Worm (Caenorhabditis elegans) whole organism, young adult: Measurements from ENCODE around the gene R10E8.8.

Experiments used
- B0336.3 ChIP-seq: fragments of 200-800 bp; sonication (Bioruptor generic); IDR thresholded peaks from 2 replicates; pipeline ENCODE4 v1.3.6; 2022; ENCODE audit warnings: missing genetic modification characterization, missing compliant biosample characterization
- C17E4.6 ChIP-seq: fragments of 200-800 bp; sonication (Bioruptor generic); IDR thresholded peaks from 2 replicates; pipeline ENCODE4 v1.3.6; 2022; ENCODE audit warnings: missing genetic modification reagents, missing genetic modification characterization, missing compliant biosample characterization
- F23B12.7 ChIP-seq: sonication (generic microtip); optimal IDR thresholded peaks from 2 replicates; lab custom pipeline; 2017; ENCODE audit warnings: missing genetic modification characterization, mild to moderate bottlenecking, missing compliant biosample characterization, antibody characterized with exemption, moderate library complexity; ENCODE audit not compliant: insufficient read depth
- F33H1.4 ChIP-seq: fragments of 200-800 bp; sonication (Bioruptor generic); IDR thresholded peaks from 2 replicates; pipeline ENCODE4 v1.3.6; 2022; ENCODE audit warnings: missing genetic modification reagents, missing genetic modification characterization, missing compliant biosample characterization
- F39B2.1 ChIP-seq: fragments of 200-800 bp; sonication (Bioruptor generic); IDR thresholded peaks from 2 replicates; pipeline ENCODE4 v1.3.6; 2022; ENCODE audit warnings: missing genetic modification reagents, missing genetic modification characterization, missing compliant biosample characterization
- F52B5.7 ChIP-seq: sonication (generic microtip); optimal IDR thresholded peaks from 2 replicates; lab custom pipeline; 2016; ENCODE audit warnings: mild to moderate bottlenecking, missing genetic modification characterization, missing compliant biosample characterization
- F55B11.4 ChIP-seq: sonication (generic microtip); optimal IDR thresholded peaks from 2 replicates; lab custom pipeline; 2016; ENCODE audit warnings: missing compliant biosample characterization, missing genetic modification characterization, borderline replicate concordance; ENCODE audit not compliant: insufficient read depth
- F57A8.1 ChIP-seq: fragments of 200-800 bp; sonication (Bioruptor generic); optimal IDR thresholded peaks from 2 replicates; lab custom pipeline; 2018; ENCODE audit warnings: mild to moderate bottlenecking, missing genetic modification characterization, moderate library complexity, missing compliant biosample characterization
- F57C9.4 ChIP-seq: sonication (generic microtip); optimal IDR thresholded peaks from 2 replicates; lab custom pipeline; 2017; ENCODE audit warnings: mild to moderate bottlenecking, missing genetic modification characterization, missing compliant biosample characterization
- T07F8.4 ChIP-seq: sonication (generic microtip); optimal IDR thresholded peaks from 2 replicates; lab custom pipeline; 2016; ENCODE audit warnings: mild to moderate bottlenecking, missing genetic modification characterization, moderate library complexity, missing compliant biosample characterization
- Y67H2A.10 ChIP-seq: fragments of 200-800 bp; sonication (Bioruptor generic); conservative IDR thresholded peaks from 2 replicates; pipeline ENCODE4 v1.3.6; 2022; ENCODE audit warnings: missing genetic modification reagents, missing genetic modification characterization, missing compliant biosample characterization
- Y95B8A.8 ChIP-seq: fragments of 200-800 bp; sonication (Bioruptor generic); IDR thresholded peaks from 2 replicates; pipeline ENCODE4 v1.3.6; 2022; ENCODE audit warnings: missing genetic modification reagents, missing genetic modification characterization, missing compliant biosample characterization
- ZK185.1 ChIP-seq: sonication (generic microtip); optimal IDR thresholded peaks from 2 replicates; lab custom pipeline; 2016; ENCODE audit warnings: mild to moderate bottlenecking, missing genetic modification characterization, missing compliant biosample characterization; ENCODE audit not compliant: poor library complexity, severe bottlenecking
- akir-1 ChIP-seq: fragments of 200-800 bp; sonication (Bioruptor generic); optimal IDR thresholded peaks from 2 replicates; lab custom pipeline; 2018; ENCODE audit warnings: mild to moderate bottlenecking, missing genetic modification characterization, moderate library complexity, missing compliant biosample characterization
- ama-1 ChIP-seq, 3 experiments: fragments of 150-350 bp in 1 of 3; sonication (generic microtip) in 2 of 3; optimal IDR thresholded peaks; 2 replicates each; lab custom pipeline; 2014 to 2018; ENCODE audit warnings: missing biosample characterization in 2 of 3, missing genetic modification characterization in 2 of 3, missing genetic modification reagents in 2 of 3
- aptf-3 ChIP-seq: fragments of 200-800 bp; sonication (Bioruptor generic); IDR thresholded peaks from 2 replicates; pipeline ENCODE4 v1.3.6; 2022; ENCODE audit warnings: missing genetic modification characterization, missing compliant biosample characterization
- athp-1 ChIP-seq: sonication (generic microtip); optimal IDR thresholded peaks from 2 replicates; lab custom pipeline; 2017; ENCODE audit warnings: mild to moderate bottlenecking, missing genetic modification characterization, missing compliant biosample characterization
- attf-6 ChIP-seq: fragments of 200-800 bp; sonication (Bioruptor generic); IDR thresholded peaks from 2 replicates; pipeline ENCODE4 v1.3.6; 2022; ENCODE audit warnings: missing genetic modification reagents, missing genetic modification characterization, missing compliant biosample characterization
- cebp-1 ChIP-seq, 2 experiments: fragments of 200-800 bp in 1 of 2; sonication (Bioruptor generic) in 1 of 2; sonication (generic microtip) in 1 of 2; IDR thresholded peaks in 1 of 2; optimal IDR thresholded peaks in 1 of 2; 2 replicates each; pipeline versions ENCODE4 v1.3.6 to Lab custom; 2017 to 2022; ENCODE audit warnings: missing compliant biosample characterization in 2 of 2, missing genetic modification characterization in 2 of 2, mild to moderate bottlenecking in 1 of 2, missing genetic modification reagents in 1 of 2, moderate library complexity in 1 of 2
- cebp-2 ChIP-seq: fragments of 200-800 bp; sonication (Bioruptor generic); IDR thresholded peaks from 2 replicates; pipeline ENCODE4 v1.3.6; 2022; ENCODE audit warnings: missing genetic modification characterization, missing compliant biosample characterization
- ceh-100 ChIP-seq: fragments of 200-800 bp; sonication (Bioruptor generic); IDR thresholded peaks from 2 replicates; pipeline ENCODE4 v1.3.6; 2022; ENCODE audit warnings: missing genetic modification reagents, missing genetic modification characterization, missing compliant biosample characterization
- die-1 ChIP-seq: sonication (generic microtip); optimal IDR thresholded peaks from 2 replicates; lab custom pipeline; 2016; ENCODE audit warnings: missing genotype, mild to moderate bottlenecking, missing genetic modification characterization, missing compliant biosample characterization
- dox-1 ChIP-seq: fragments of 200-800 bp; sonication (Bioruptor generic); IDR thresholded peaks from 2 replicates; pipeline ENCODE4 v1.3.6; 2022; ENCODE audit warnings: missing genetic modification reagents, missing genetic modification characterization, missing compliant biosample characterization
- efl-1 ChIP-seq: fragments of 150-350 bp; optimal IDR thresholded peaks from 2 replicates; lab custom pipeline; 2014; ENCODE audit warnings: missing biosample characterization, missing genetic modification reagents, missing genetic modification characterization
- ets-4 ChIP-seq: fragments of 200-800 bp; sonication (Bioruptor generic); optimal IDR thresholded peaks from 2 replicates; lab custom pipeline; 2018; ENCODE audit warnings: mild to moderate bottlenecking, missing genetic modification characterization, missing compliant biosample characterization
- hsf-1 ChIP-seq: fragments of 200-800 bp; sonication (Bioruptor generic); IDR thresholded peaks from 2 replicates; pipeline ENCODE4 v1.3.6; 2022; ENCODE audit warnings: missing genetic modification reagents, missing genetic modification characterization, missing compliant biosample characterization
- lag-1 ChIP-seq: fragments of 200-800 bp; sonication (Bioruptor generic); IDR thresholded peaks from 2 replicates; pipeline ENCODE4 v1.3.6; 2022; ENCODE audit warnings: missing genetic modification reagents, missing genetic modification characterization, missing compliant biosample characterization
- lin-54 ChIP-seq: fragments of 200-800 bp; sonication (Bioruptor generic); optimal IDR thresholded peaks from 2 replicates; lab custom pipeline; 2018; ENCODE audit warnings: mild to moderate bottlenecking, missing genetic modification characterization, missing compliant biosample characterization
- lir-1 ChIP-seq: fragments of 200-800 bp; sonication (Bioruptor generic); conservative IDR thresholded peaks from 2 replicates; pipeline ENCODE4 v1.3.6; 2022; ENCODE audit warnings: missing genetic modification reagents, missing genetic modification characterization, missing compliant biosample characterization
- mxl-1 ChIP-seq: sonication (generic microtip); optimal IDR thresholded peaks from 2 replicates; lab custom pipeline; 2016; ENCODE audit warnings: missing genetic modification characterization, missing compliant biosample characterization
- nfya-2 ChIP-seq: fragments of 200-800 bp; sonication (Bioruptor generic); IDR thresholded peaks from 2 replicates; pipeline ENCODE4 v1.3.6; 2022; ENCODE audit warnings: missing genetic modification reagents, missing genetic modification characterization, missing compliant biosample characterization
- nhr-120 ChIP-seq: fragments of 200-800 bp; sonication (Bioruptor generic); IDR thresholded peaks from 2 replicates; pipeline ENCODE4 v1.3.6; 2022; ENCODE audit warnings: missing genetic modification characterization, missing compliant biosample characterization
- pha-4 ChIP-seq: fragments of 150-350 bp; sonication (generic microtip); optimal IDR thresholded peaks from 2 replicates; lab custom pipeline; 2014; ENCODE audit warnings: missing biosample characterization, missing genetic modification reagents, missing genetic modification characterization
- rcor-1 ChIP-seq: fragments of 200-800 bp; sonication (Bioruptor generic); IDR thresholded peaks from 2 replicates; pipeline ENCODE4 v1.3.6; 2022; ENCODE audit warnings: missing genetic modification reagents, missing genetic modification characterization, missing compliant biosample characterization
- snpc-1.3 ChIP-seq: sonication (generic microtip); optimal IDR thresholded peaks from 2 replicates; lab custom pipeline; 2017; ENCODE audit warnings: missing genetic modification characterization, mild to moderate bottlenecking, missing compliant biosample characterization, antibody characterized with exemption, moderate library complexity, missing genotype, missing genetic modification reagents; ENCODE audit not compliant: insufficient read depth
- unc-62 ChIP-seq: fragments of 150-350 bp; optimal IDR thresholded peaks from 2 replicates; lab custom pipeline; 2014; ENCODE audit warnings: missing biosample characterization, missing genetic modification reagents, missing genetic modification characterization
- xnd-1 ChIP-seq: sonication (generic microtip); optimal IDR thresholded peaks from 2 replicates; lab custom pipeline; 2016; ENCODE audit warnings: missing genotype, missing genetic modification reagents, missing genetic modification characterization, missing compliant biosample characterization
- zfh-2 ChIP-seq: fragments of 200-800 bp; sonication (Bioruptor generic); conservative IDR thresholded peaks from 2 replicates; pipeline ENCODE4 v1.3.6; 2022; ENCODE audit warnings: missing genetic modification reagents, missing genetic modification characterization, missing compliant biosample characterization
- zim-3 ChIP-seq: sonication (generic microtip); optimal IDR thresholded peaks from 2 replicates; lab custom pipeline; 2017; ENCODE audit warnings: mild to moderate bottlenecking, missing genetic modification characterization, moderate library complexity, missing compliant biosample characterization
- ztf-6 ChIP-seq: fragments of 200-800 bp; sonication (Bioruptor generic); IDR thresholded peaks from 2 replicates; pipeline ENCODE4 v1.3.6; 2022; ENCODE audit warnings: missing genetic modification reagents, missing genetic modification characterization, missing compliant biosample characterization

The R10E8.8 gene

ce11 chrV:18198421-18198820 is 43.0 kb downstream of the R10E8.8 start, which contains the start of gene F16H6.4:
Gene F16H6.4 (plus strand): TSS chrV:18198721.
- TF ChIP-seq dox-1 (no peak), T07F8.4 (tag; lab: Kevin White, UChicago) (no peak), unc-62 (GFP tag; lab: Kevin White, UChicago) (no peak)

ce11 chrV:18195006-18195405 is 46.5 kb downstream of the R10E8.8 start, which contains the start of gene F16H6.3:
Gene F16H6.3 (plus strand): TSS chrV:18195306.
- TF ChIP-seq F39B2.1: no peak
- TF ChIP-seq die-1: no peak
- no peak for TF ChIP-seq Y67H2A.10 (GFP tag; lab: Robert Waterston, UW)
- TF ChIP-seq efl-1 (GFP tag; lab: Kevin White, UChicago): no peak
- TF ChIP-seq attf-6 (GFP tag; lab: Robert Waterston, UW): no peak
- TF ChIP-seq lir-1 (GFP tag; lab: Robert Waterston, UW): no peak
- no peak for TF ChIP-seq ZK185.1 (tag; lab: Kevin White, UChicago)
- TF ChIP-seq nfya-2 (GFP tag; lab: Robert Waterston, UW): no peak
- no peak for TF ChIP-seq lin-54 (GFP tag; lab: Kevin White, UChicago)
- TF ChIP-seq ztf-6 (GFP tag; lab: Robert Waterston, UW): no peak
- TF ChIP-seq cebp-2: no peak
- no peak for TF ChIP-seq Y95B8A.8 (GFP tag; lab: Robert Waterston, UW)
- no peak for TF ChIP-seq F57C9.4
- no peak for TF ChIP-seq F33H1.4 (GFP tag; lab: Robert Waterston, UW)
- no peak for TF ChIP-seq ets-4
- TF ChIP-seq nhr-120 (GFP tag; lab: Robert Waterston, UW): no peak
- TF ChIP-seq snpc-1.3 (tag; lab: Kevin White, UChicago): no peak

ce11 chrV:18191128-18191527 is 50.3 kb downstream of the R10E8.8 start, which contains the start of gene clec-42:
Gene clec-42 (plus strand): TSS chrV:18191412.
- no peak for TF ChIP-seq athp-1 (tag; lab: Kevin White, UChicago)
- TF ChIP-seq snpc-1.3 (tag; lab: Kevin White, UChicago): no peak
- no peak for TF ChIP-seq aptf-3 (GFP tag; lab: Robert Waterston, UW)
- no peak for TF ChIP-seq ama-1 (optimal IDR thresholded peaks at IDR 0.05; lab: Kevin White, UChicago)
- TF ChIP-seq ama-1 (GFP tag; optimal IDR thresholded peaks at IDR 0.05; lab: Kevin White, UChicago): no peak
- TF ChIP-seq nhr-120 (GFP tag; lab: Robert Waterston, UW): no peak
- TF ChIP-seq die-1: no peak
- no peak for TF ChIP-seq lin-54 (GFP tag; lab: Kevin White, UChicago)
- no peak for TF ChIP-seq mxl-1 (tag; lab: Kevin White, UChicago)
- TF ChIP-seq zfh-2 (GFP tag; lab: Robert Waterston, UW): no peak
- TF ChIP-seq F55B11.4 (tag; lab: Kevin White, UChicago): no peak
- TF ChIP-seq F52B5.7 (tag; lab: Kevin White, UChicago): no peak
- no peak for TF ChIP-seq ceh-100 (GFP tag; lab: Robert Waterston, UW)
- no peak for TF ChIP-seq lag-1 (GFP tag; lab: Robert Waterston, UW)
- TF ChIP-seq dox-1: no peak
- no peak for TF ChIP-seq akir-1 (GFP tag; lab: Kevin White, UChicago)
- no peak for TF ChIP-seq zim-3 (tag; lab: Kevin White, UChicago)
- no peak for TF ChIP-seq xnd-1 (tag; lab: Kevin White, UChicago)
- TF ChIP-seq, all 124 proteins: peak for 0

- TF ChIP-seq rcor-1 (GFP tag; lab: Robert Waterston, UW) (no peak), cebp-1 (GFP tag; IDR thresholded peaks at IDR 0.05; lab: Robert Waterston, UW) (no peak), cebp-1 (tag; optimal IDR thresholded peaks at IDR 0.05; lab: Kevin White, UChicago) (no peak), F23B12.7 (tag; lab: Kevin White, UChicago) (no peak), dox-1 (no peak), ceh-100 (GFP tag; lab: Robert Waterston, UW) (no peak), pha-4 (no peak), F57A8.1 (GFP tag; lab: Kevin White, UChicago) (no peak), C17E4.6 (GFP tag; lab: Robert Waterston, UW) (no peak), B0336.3 (GFP tag; lab: Robert Waterston, UW) (no peak), hsf-1 (no peak)
These were observed 52.3 kb downstream of the R10E8.8 start, which contains the start of gene clec-246 for ce11 chrV:18189181-18189580. Gene clec-246 (plus strand): TSS chrV:18189481.
